Fruit fly (Drosophila melanogaster): ENCODE data around the gene dac.

DNA sequence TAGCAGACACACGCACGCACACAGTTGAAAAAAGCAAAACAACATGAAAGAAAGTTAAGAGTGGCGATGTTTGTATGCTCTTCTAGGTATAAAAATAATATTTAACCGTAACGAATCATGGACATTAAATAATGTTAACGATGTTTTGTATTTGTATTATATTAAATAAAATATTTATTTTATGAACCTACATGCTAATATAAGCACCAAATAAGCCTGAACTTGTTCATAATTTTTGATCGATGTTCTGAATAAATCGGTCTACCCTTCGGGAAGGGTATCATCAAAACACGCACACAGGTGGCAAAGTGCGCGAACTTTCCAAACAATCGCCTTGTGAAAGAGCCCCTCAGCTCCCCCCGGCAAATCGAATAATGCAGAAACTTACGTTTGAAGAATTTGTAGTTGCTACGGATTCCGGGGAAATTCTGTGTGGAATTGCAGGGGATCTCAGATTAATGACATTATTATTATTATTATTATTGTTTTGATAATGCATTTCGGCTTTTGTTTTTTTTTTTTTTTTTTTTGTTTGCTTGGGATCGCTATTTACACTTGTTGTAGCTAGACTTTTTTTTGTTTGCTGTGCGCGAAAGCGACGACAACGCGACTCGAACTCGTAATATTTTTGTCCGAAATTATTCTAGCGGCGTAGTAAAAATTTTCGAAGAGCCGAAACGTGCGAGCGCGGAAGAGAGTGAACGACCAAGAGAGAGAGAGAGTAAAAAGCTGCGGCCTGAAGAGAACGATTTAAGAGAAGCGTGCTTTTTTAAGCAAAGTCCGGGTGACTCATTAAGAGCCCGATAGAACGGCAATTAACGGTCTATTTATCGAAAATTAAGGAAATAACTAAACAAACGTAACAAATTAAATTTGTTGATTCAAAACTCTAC is 34.0 kb upstream of the dac start:
- TF ChIP-seq CTCF (optimal IDR thresholded peaks at IDR 0.05) (no peak), CG8478 (optimal IDR thresholded peaks at IDR 0.05) (no peak)

Data from S2 (cell line).